Fruit fly (Drosophila melanogaster) whole organism, pupa: ENCODE results near the gene CG5104.

Experiments used
- CG15710 ChIP-seq: fragments of 200-800 bp; sonication (Bioruptor generic); optimal IDR thresholded peaks from 2 replicates; lab custom pipeline; 2018; ENCODE audit warnings: missing biosample characterization, mild to moderate bottlenecking, missing genetic modification characterization, moderate library complexity
- CG34367 ChIP-seq: fragments of 200-800 bp; sonication (Bioruptor generic); optimal IDR thresholded peaks from 2 replicates; lab custom pipeline; 2018; ENCODE audit warnings: missing biosample characterization, mild to moderate bottlenecking, missing genetic modification characterization
- D1 ChIP-seq: fragments of 200-800 bp; sonication (Bioruptor generic); optimal IDR thresholded peaks from 2 replicates; lab custom pipeline; 2018; ENCODE audit warnings: missing biosample characterization, mild to moderate bottlenecking, missing genetic modification characterization, moderate library complexity
- Pif1A ChIP-seq: fragments of 200-800 bp; sonication (Bioruptor generic); optimal IDR thresholded peaks from 3 replicates; lab custom pipeline; 2016; ENCODE audit warnings: missing biosample characterization, missing genetic modification characterization
- Snoo ChIP-seq: fragments of 200-800 bp; sonication (Bioruptor generic); optimal IDR thresholded peaks from 3 replicates; lab custom pipeline; 2017; ENCODE audit warnings: missing biosample characterization, mild to moderate bottlenecking, missing genetic modification characterization, inconsistent platforms

- TF ChIP-seq CG34367 (tag; lab: Kevin White, UChicago) (no peak), CG15710 (tag; lab: Kevin White, UChicago) (no peak), D1 (tag; lab: Kevin White, UChicago) (no peak), Pif1A (GFP tag; lab: Kevin White, UChicago) (no peak), Snoo (no peak)
Observed at dm6 chr3L:20538458-20538857, 17.6 kb downstream of the CG5104 start.
